Worm (Caenorhabditis elegans): Measurements from ENCODE around the gene T18D3.5.

ce11 chrX:12413941-12414340, 49.7 kb upstream of the T18D3.5 start, which contains the start of gene lin-2:
- TF ChIP-seq him-1 (tag; optimal IDR thresholded peaks at IDR 0.05) (no peak), dao-5 (tag; optimal IDR thresholded peaks at IDR 0.05) (no peak), W03F9.2 (tag; optimal IDR thresholded peaks at IDR 0.05) (no peak)
